2 fruit fly cellular contexts compared by ENCODE assay signal in genomic region chr2L:8333624-8334023, dm6.
TF ChIP-seq lines count a peak whose summit lies in the region.

No protein-coding gene starts in this region.

- TF ChIP-seq CTCF in whole organism, embryonic (GFP tag; optimal IDR thresholded peaks at IDR 0.05; lab: Kevin White, UChicago) = no peak

TF ChIP-seq in whole organism, embryonic, 481 proteins besides CTCF, POLR2A, EP300 and RAD21:
- TF ChIP-seq dpn (GFP tag; optimal IDR thresholded peaks at IDR 0.05; lab: Kevin White, UChicago) (no peak), Hr39 (optimal IDR thresholded peaks at IDR 0.05; lab: Kevin White, UChicago) (peak; percentile 75), CG6175 (GFP tag; IDR thresholded peaks at IDR 0.05; lab: Robert Waterston, UW) (no peak), crol (GFP tag; IDR thresholded peaks at IDR 0.05; lab: Robert Waterston, UW) (peak; percentile 41), CG5953 (GFP tag; IDR thresholded peaks at IDR 0.05; lab: Robert Waterston, UW) (no peak), GATAe (GFP tag; conservative IDR thresholded peaks at IDR 0.05; lab: Robert Waterston, UW) (no peak), z (GFP tag; IDR thresholded peaks at IDR 0.05; lab: Robert Waterston, UW) (no peak), mirr (GFP tag; optimal IDR thresholded peaks at IDR 0.05; lab: Kevin White, UChicago) (no peak), CG7963 (GFP tag; IDR thresholded peaks at IDR 0.05; lab: Robert Waterston, UW; ENCODE audit: partially characterized antibody) (0 out of 3 replicates have a peak, but pooled peaks have one; percentile 13)
TF ChIP-seq in whole organism, embryonic: peak in this region for 3.

TF ChIP-seq in whole organism, wandering third instar larva, 38 proteins besides CTCF, POLR2A, EP300 and RAD21:
- TF ChIP-seq Sp1 (GFP tag; optimal IDR thresholded peaks at IDR 0.05; lab: Kevin White, UChicago) = no peak
- peak; percentile 97 for TF ChIP-seq Dfd (GFP tag; optimal IDR thresholded peaks at IDR 0.05; lab: Kevin White, UChicago)

Comparison
In these comparisons a context has a peak if more than half of its experiments do, and no peak if none do; other contexts are left out.
1. Of the 10 proteins assayed by ChIP-seq in both whole organism, embryonic and whole organism, wandering third instar larva: peak only in whole organism, embryonic: none; only in whole organism, wandering third instar larva: Dfd; in both: none; in neither: 9.